Worm (Caenorhabditis elegans) whole organism, midembryonic: Measurements from ENCODE around the gene F46H5.3.
A peak's percentile ranks its signal among the peaks of the same experiment; 100 is the strongest.

Source experiments
- T22C8.4 ChIP-seq: fragments of 200-800 bp; sonication (Bioruptor generic); IDR thresholded peaks from 2 replicates; pipeline ENCODE4 v1.3.6; 2022; ENCODE audit warnings: missing genetic modification characterization, missing compliant biosample characterization
- cog-1 ChIP-seq: sonication (generic microtip); optimal IDR thresholded peaks from 2 replicates; lab custom pipeline; 2016; ENCODE audit warnings: missing genetic modification characterization, missing compliant biosample characterization
- flt-1 ChIP-seq: fragments of 200-800 bp; sonication (Bioruptor generic); IDR thresholded peaks from 2 replicates; pipeline ENCODE4 v1.3.6; 2022; ENCODE audit warnings: missing genetic modification characterization, missing compliant biosample characterization
- klf-2 ChIP-seq: fragments of 200-800 bp; sonication (Bioruptor generic); conservative IDR thresholded peaks from 2 replicates; pipeline ENCODE4 v1.3.6; 2022; ENCODE audit warnings: missing genetic modification reagents, missing genetic modification characterization, missing compliant biosample characterization
- med-1 ChIP-seq: sonication (generic microtip); optimal IDR thresholded peaks from 2 replicates; lab custom pipeline; 2017; ENCODE audit warnings: missing genetic modification characterization, mild to moderate bottlenecking, missing compliant biosample characterization, antibody characterized with exemption, missing genetic modification reagents; ENCODE audit not compliant: insufficient read depth
- ref-1 ChIP-seq: fragments of 200-800 bp; sonication (Bioruptor generic); conservative IDR thresholded peaks from 2 replicates; pipeline ENCODE4 v1.3.6; 2022; ENCODE audit warnings: missing genetic modification reagents, missing genetic modification characterization, missing compliant biosample characterization
- tab-1 ChIP-seq: fragments of 200-800 bp; sonication (Bioruptor generic); IDR thresholded peaks from 2 replicates; pipeline ENCODE4 v1.3.6; 2022; ENCODE audit warnings: missing genetic modification characterization, missing compliant biosample characterization
- ztf-23 ChIP-seq: fragments of 200-800 bp; sonication (Bioruptor generic); IDR thresholded peaks from 2 replicates; pipeline ENCODE4 v1.3.6; 2022; ENCODE audit warnings: missing genetic modification reagents, missing genetic modification characterization, missing compliant biosample characterization
- ztf-29 ChIP-seq: fragments of 200-800 bp; sonication (Bioruptor generic); IDR thresholded peaks from 2 replicates; pipeline ENCODE4 v1.3.6; 2022; ENCODE audit warnings: missing genetic modification reagents, missing genetic modification characterization, missing compliant biosample characterization

The F46H5.3 gene

DNA sequence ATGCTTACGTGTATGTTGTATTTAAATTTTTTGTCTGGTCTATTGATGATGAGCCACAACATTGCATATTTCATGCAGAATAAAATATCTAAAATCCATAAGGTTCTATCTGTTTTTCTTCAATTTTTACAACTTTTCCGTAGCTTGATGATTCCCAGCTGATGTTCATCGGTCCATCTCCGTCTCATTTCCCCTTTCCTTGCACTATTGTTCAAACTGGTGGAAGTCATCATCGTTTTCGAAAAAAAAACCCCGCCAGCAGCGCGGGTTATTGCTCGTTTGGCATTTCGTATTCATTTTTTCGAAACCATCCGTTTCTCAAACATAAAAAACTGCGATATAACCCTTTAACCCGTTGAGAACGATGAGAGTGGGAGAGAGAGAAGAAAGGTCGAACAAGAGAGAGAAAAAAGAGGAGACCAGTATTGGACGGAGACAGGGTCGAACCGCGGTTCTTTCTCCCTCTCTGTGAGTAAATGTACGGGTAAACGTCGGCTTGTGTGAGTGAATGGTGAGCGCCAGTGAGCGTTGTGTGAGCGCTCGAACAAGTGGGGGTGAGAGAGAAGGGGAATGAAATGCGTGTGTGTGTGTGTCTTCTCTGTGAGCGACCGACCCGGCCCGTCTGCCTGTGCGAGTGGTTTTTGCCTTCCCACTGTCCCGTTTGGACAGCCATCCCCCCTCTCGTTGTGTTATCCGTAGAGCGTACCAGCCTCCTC lies 26.3 kb upstream of the F46H5.3 start:
- TF ChIP-seq cog-1 (tag; lab: Kevin White, UChicago) = peak; percentile 75
- peak; percentile 78; the same call in 1 of the 2 replicates for TF ChIP-seq ztf-29 (GFP tag; lab: Robert Waterston, UW)
- TF ChIP-seq tab-1 (GFP tag; lab: Robert Waterston, UW) = no peak
- peak; percentile 67; the same call in 1 of the 2 replicates for TF ChIP-seq flt-1 (GFP tag; lab: Robert Waterston, UW)
- no peak for TF ChIP-seq klf-2 (GFP tag; lab: Robert Waterston, UW)
- TF ChIP-seq ztf-23 (GFP tag; lab: Robert Waterston, UW) = peak; percentile 58; the same call in 1 of the 2 replicates
- no peak for TF ChIP-seq ref-1
- no peak for TF ChIP-seq med-1
- TF ChIP-seq T22C8.4 (GFP tag; lab: Robert Waterston, UW) = no peak

DNA sequence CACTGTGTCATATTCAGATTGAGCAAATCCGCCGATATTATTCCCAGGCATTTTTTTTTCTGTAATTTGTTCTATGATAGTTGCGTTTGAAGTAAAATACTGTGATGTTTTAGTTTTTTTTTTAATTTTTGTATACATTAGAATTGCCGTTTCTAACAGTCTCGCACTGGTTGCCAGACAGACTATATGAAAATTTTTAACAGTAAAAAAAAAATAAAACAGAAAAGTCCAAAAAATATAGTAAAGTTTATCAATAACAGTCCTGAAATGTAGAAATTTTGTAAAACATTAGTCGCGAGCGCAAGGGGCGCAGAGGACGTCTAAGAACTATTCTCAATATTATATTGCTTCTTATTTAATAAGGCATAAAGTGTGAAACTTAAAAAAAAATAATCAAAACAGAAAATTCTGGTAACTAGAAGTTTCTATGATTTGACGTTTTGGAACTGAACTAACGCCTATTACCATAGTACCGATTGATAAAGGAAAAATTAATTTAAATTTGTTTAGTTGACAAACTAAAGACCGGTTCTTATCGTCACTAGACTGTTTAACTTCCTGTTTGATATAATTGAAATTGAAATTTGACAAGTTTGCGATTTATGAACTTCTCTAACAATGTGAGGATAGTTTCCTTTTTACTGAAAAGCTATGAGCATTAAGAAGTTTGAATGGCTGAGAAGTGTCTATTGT lies 22.0 kb upstream of the F46H5.3 start, which contains the start of gene lact-1:
TSS of gene lact-1 (minus strand) at position 51 of the 693 bp plus-strand sequence.
- TF ChIP-seq tab-1 (GFP tag; lab: Robert Waterston, UW) (no peak), flt-1 (GFP tag; lab: Robert Waterston, UW) (no peak), ref-1 (no peak), klf-2 (GFP tag; lab: Robert Waterston, UW) (no peak), cog-1 (tag; lab: Kevin White, UChicago) (no peak), med-1 (no peak), ztf-23 (GFP tag; lab: Robert Waterston, UW) (no peak), ztf-29 (GFP tag; lab: Robert Waterston, UW) (no peak), T22C8.4 (GFP tag; lab: Robert Waterston, UW) (no peak)

DNA sequence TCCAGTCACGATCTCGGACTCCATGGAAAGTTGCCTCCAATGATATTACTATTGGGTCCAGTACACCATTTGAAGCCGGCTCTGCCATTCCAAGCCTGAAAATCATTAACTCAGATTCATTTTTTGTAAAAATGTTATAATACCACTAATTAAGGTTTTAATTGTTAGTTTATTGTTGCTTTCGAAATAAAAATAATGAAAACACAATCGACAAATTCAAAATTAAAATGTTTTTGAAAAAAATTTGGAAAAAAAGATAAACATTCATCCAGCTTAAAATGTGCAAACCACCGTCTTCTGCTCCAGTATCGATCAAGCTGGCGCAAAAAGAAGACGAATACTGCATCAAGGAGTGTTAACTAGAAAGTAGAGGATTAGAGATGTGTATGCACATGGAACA lies 18.4 kb upstream of the F46H5.3 start, which contains the start of gene F46H5.5:
TSS of gene F46H5.5 (minus strand) at position 101 of the 400 bp plus-strand sequence.
- no peak for TF ChIP-seq ref-1
- TF ChIP-seq ztf-29 (GFP tag; lab: Robert Waterston, UW) = no peak
- TF ChIP-seq cog-1 (tag; lab: Kevin White, UChicago) = no peak
- TF ChIP-seq tab-1 (GFP tag; lab: Robert Waterston, UW) = no peak
- no peak for TF ChIP-seq flt-1 (GFP tag; lab: Robert Waterston, UW)
- no peak for TF ChIP-seq ztf-23 (GFP tag; lab: Robert Waterston, UW)
- no peak for TF ChIP-seq med-1
- TF ChIP-seq klf-2 (GFP tag; lab: Robert Waterston, UW) = no peak
- no peak for TF ChIP-seq T22C8.4 (GFP tag; lab: Robert Waterston, UW)

DNA sequence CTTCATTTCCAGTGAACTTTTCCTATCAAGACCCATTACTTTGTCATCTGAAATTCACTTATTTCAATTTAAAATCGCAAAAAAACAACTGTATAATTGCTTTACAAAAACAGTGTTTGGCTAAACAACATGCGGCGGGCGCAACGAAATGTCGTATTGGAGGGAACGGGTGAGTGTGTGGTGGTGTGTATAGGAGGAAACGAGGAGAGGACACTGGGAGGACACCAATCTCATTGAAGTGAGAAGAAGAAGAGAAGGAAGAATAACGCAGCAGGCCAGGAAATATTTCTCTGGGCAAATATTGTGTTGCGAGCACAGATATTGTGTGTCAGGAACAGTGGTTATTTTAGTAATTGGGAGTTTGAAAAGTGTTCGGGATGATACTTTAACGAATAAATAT lies 16.1 kb upstream of the F46H5.3 start, which contains the start of gene F46H5.4:
TSS of gene F46H5.4 (minus strand) at position 53 of the 400 bp plus-strand sequence.
- TF ChIP-seq T22C8.4 (GFP tag; lab: Robert Waterston, UW) (no peak), cog-1 (tag; lab: Kevin White, UChicago) (peak; percentile 18)

DNA sequence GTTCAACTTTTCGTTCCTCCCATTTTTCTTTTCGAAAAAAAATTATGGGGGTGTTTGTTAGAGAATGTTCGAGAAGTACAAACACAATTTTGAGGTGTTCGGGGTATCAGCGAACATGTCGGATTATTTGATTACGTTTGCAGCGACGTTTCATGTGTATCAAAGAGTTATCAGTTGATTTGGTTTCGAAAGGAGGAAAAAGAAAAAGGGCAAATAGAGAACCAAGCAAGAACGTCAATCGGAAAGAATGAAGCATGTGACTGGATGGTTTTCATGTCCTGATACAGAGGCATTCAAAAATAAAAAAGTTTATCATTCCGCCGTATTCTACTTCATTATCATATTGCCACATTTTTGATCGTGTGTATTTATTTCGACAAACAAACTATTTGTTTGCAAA lies 6.3 kb upstream of the F46H5.3 start:
- TF ChIP-seq T22C8.4 (GFP tag; lab: Robert Waterston, UW) (no peak), ztf-29 (GFP tag; lab: Robert Waterston, UW) (no peak), tab-1 (GFP tag; lab: Robert Waterston, UW) (no peak), ztf-23 (GFP tag; lab: Robert Waterston, UW) (no peak), ref-1 (no peak), klf-2 (GFP tag; lab: Robert Waterston, UW) (no peak), cog-1 (tag; lab: Kevin White, UChicago) (no peak), flt-1 (GFP tag; lab: Robert Waterston, UW) (no peak), med-1 (no peak)

ce11 chrX:7242878-7243277 lies 4.4 kb upstream of the F46H5.3 start, which contains the start of gene F46H5.7:
Gene F46H5.7 (minus strand): TSS chrX:7242983.
- TF ChIP-seq T22C8.4 (GFP tag; lab: Robert Waterston, UW) = no peak
- TF ChIP-seq ref-1 = no peak
- TF ChIP-seq ztf-23 (GFP tag; lab: Robert Waterston, UW) = no peak
- TF ChIP-seq tab-1 (GFP tag; lab: Robert Waterston, UW) = no peak
- no peak for TF ChIP-seq flt-1 (GFP tag; lab: Robert Waterston, UW)
- no peak for TF ChIP-seq ztf-29 (GFP tag; lab: Robert Waterston, UW)
- no peak for TF ChIP-seq klf-2 (GFP tag; lab: Robert Waterston, UW)
- TF ChIP-seq cog-1 (tag; lab: Kevin White, UChicago) = no peak
- TF ChIP-seq med-1 = no peak

DNA sequence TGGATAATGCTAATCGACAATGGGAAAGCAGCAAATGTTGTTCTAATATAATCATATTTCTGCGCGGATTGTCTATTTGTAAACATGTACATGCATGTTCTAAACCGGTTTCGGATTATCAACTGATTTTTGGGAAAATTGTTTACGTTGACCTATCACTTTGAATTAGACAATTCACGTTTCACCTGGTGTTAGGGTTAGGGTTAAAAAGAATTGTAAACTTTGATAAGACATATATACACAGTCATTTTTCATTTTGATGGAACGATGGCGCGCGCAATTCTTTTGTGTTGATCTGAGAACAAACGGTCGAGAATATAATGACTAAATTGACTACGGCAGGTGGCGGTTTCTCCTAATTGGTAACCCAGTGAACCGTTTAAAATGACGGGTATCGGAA lies 3.7 kb upstream of the F46H5.3 start:
- TF ChIP-seq klf-2 (GFP tag; lab: Robert Waterston, UW) = no peak
- no peak for TF ChIP-seq T22C8.4 (GFP tag; lab: Robert Waterston, UW)
- TF ChIP-seq ref-1 = no peak
- TF ChIP-seq tab-1 (GFP tag; lab: Robert Waterston, UW) = no peak
- no peak for TF ChIP-seq cog-1 (tag; lab: Kevin White, UChicago)
- TF ChIP-seq flt-1 (GFP tag; lab: Robert Waterston, UW) = no peak
- TF ChIP-seq med-1 = no peak
- no peak for TF ChIP-seq ztf-23 (GFP tag; lab: Robert Waterston, UW)
- no peak for TF ChIP-seq ztf-29 (GFP tag; lab: Robert Waterston, UW)

DNA sequence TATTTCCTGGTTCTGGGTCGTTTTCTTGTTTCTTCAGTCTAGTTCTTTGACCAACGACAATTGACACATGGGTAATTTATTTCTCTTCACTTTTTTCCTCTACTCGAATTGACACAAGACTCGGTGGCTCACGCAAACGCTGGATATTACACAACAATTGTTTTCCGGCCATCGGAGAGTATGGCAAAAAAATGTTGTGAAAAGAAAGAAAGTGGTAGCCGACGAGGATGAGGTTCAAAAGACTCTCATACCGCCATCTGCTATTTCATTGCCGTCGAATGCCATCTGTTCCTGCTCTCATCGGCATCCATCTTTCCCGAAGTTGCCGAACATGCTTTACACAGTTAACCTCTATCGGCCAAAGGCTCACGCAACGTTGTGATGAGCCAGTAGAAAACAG lies 1.7 kb downstream of the F46H5.3 start:
- TF ChIP-seq ref-1 = no peak
- TF ChIP-seq T22C8.4 (GFP tag; lab: Robert Waterston, UW) = no peak
- no peak for TF ChIP-seq tab-1 (GFP tag; lab: Robert Waterston, UW)
- TF ChIP-seq ztf-23 (GFP tag; lab: Robert Waterston, UW) = no peak
- no peak for TF ChIP-seq flt-1 (GFP tag; lab: Robert Waterston, UW)
- no peak for TF ChIP-seq ztf-29 (GFP tag; lab: Robert Waterston, UW)
- no peak for TF ChIP-seq med-1
- no peak for TF ChIP-seq klf-2 (GFP tag; lab: Robert Waterston, UW)
- no peak for TF ChIP-seq cog-1 (tag; lab: Kevin White, UChicago)

DNA sequence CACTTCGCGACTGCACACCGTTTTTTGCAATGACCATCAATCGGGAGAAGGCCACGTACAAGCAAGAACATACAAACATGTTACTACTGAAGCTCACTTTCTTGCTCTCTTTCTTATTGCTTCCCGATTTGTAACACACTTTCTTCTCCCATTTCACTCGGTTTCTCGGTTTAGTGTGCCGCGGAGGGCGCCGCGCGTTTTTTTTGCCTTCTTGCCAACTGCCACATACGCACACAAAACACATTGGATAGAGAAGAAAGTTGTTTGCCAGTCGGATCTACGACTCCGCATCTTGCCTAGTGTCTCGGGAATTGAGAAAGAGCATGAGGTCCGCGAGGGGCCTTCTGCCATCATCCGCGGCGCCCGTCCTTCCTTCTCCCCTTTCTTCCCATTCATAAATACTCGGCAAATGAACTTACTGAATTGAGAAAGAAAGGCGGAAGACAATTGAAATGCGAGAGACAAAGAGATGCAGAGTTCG lies 3.7 kb downstream of the F46H5.3 start:
- TF ChIP-seq ref-1 (no peak), cog-1 (tag; lab: Kevin White, UChicago) (no peak), med-1 (no peak), ztf-29 (GFP tag; lab: Robert Waterston, UW) (no peak), tab-1 (GFP tag; lab: Robert Waterston, UW) (no peak), flt-1 (GFP tag; lab: Robert Waterston, UW) (no peak), T22C8.4 (GFP tag; lab: Robert Waterston, UW) (no peak), klf-2 (GFP tag; lab: Robert Waterston, UW) (no peak)
